Worm (Caenorhabditis elegans): Measurements from ENCODE around the gene ZK418.10.

The ZK418.10 gene

DNA sequence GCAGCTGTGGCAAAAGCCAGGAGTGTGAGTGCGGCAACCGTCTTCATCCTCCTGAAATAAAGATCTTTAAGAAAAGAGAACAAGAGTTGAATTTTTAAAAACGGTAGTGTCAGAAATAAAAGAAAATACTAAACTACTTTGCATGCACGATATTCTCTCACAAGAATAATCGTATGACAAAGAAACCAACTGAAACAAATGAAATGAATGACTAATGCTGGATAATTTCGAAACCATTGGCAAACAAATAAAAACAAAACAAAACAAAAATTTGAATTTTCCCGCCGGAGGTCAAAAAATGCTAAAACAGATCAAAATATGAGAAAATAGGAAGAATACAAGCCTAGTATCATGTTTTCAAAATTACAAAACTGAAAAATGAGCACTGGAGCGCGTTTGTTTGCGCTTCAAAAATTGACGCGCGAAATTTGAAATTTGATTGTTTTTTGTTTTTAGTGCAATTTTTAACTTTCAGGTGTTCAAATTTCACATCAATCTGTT, 13.5 kb upstream of the ZK418.10 start, which contains the start of gene cpg-2 (continued):
- no peak for TF ChIP-seq F52B5.7 (tag; optimal IDR thresholded peaks at IDR 0.05)
- peak; percentile 76 for TF ChIP-seq lir-1 (GFP tag; conservative IDR thresholded peaks at IDR 0.05)
- TF ChIP-seq atf-7 (tag; optimal IDR thresholded peaks at IDR 0.05), result no peak
- TF ChIP-seq cebp-1 (GFP tag; IDR thresholded peaks at IDR 0.05), result no peak
- no peak for TF ChIP-seq cebp-1 (tag; optimal IDR thresholded peaks at IDR 0.05)
- TF ChIP-seq nhr-179 (tag; optimal IDR thresholded peaks at IDR 0.05), result no peak
- no peak for TF ChIP-seq nfya-1 (tag; optimal IDR thresholded peaks at IDR 0.05; ENCODE audit: borderline replicate concordance, insufficient read depth)
- TF ChIP-seq lin-26 (GFP tag; IDR thresholded peaks at IDR 0.05), result no peak
- no peak for TF ChIP-seq zim-3 (tag; optimal IDR thresholded peaks at IDR 0.05)
- TF ChIP-seq ceh-79 (tag; optimal IDR thresholded peaks at IDR 0.05), result no peak
- no peak for TF ChIP-seq C06A6.2 (GFP tag; conservative IDR thresholded peaks at IDR 0.05)
- TF ChIP-seq lin-40 (tag; optimal IDR thresholded peaks at IDR 0.05), result no peak
- TF ChIP-seq Y53G8AR.9 (GFP tag; conservative IDR thresholded peaks at IDR 0.05), result peak; percentile 73; the same call in 1 of the 2 replicates
- peak; percentile 58 for TF ChIP-seq snpc-4 (GFP tag; optimal IDR thresholded peaks at IDR 0.05)
- peak in 3 of 4 experiments; percentile 11 to 62 (median 55) for TF ChIP-seq snpc-4 (tag; optimal IDR thresholded peaks at IDR 0.05)
- TF ChIP-seq ztf-3 (GFP tag; optimal IDR thresholded peaks at IDR 0.05), result no peak
- TF ChIP-seq rcor-1 (GFP tag; IDR thresholded peaks at IDR 0.05), result peak; percentile 91
- TF ChIP-seq snpc-1.1 (tag; optimal IDR thresholded peaks at IDR 0.05; ENCODE audit: insufficient read depth), result peak; percentile 82
- TF ChIP-seq ztf-25 (GFP tag; IDR thresholded peaks at IDR 0.05), result no peak
- TF ChIP-seq him-1 (tag; optimal IDR thresholded peaks at IDR 0.05), result peak; percentile 62
- no peak for TF ChIP-seq ceh-27 (GFP tag; optimal IDR thresholded peaks at IDR 0.05)
- no peak for TF ChIP-seq hlh-12 (tag; optimal IDR thresholded peaks at IDR 0.05)
- TF ChIP-seq nfyb-1 (GFP tag; IDR thresholded peaks at IDR 0.05), result peak; percentile 57; the same call in 1 of the 2 replicates
- no peak for TF ChIP-seq ccch-3 (GFP tag; optimal IDR thresholded peaks at IDR 0.05)
- TF ChIP-seq nhr-80 (tag; optimal IDR thresholded peaks at IDR 0.05), result no peak
- TF ChIP-seq F55B11.4 (tag; optimal IDR thresholded peaks at IDR 0.05; ENCODE audit: borderline replicate concordance, insufficient read depth), result no peak
- no peak for TF ChIP-seq zfh-2 (GFP tag; conservative IDR thresholded peaks at IDR 0.05)
- TF ChIP-seq ceh-40 (GFP tag; IDR thresholded peaks at IDR 0.05), result no peak
- TF ChIP-seq chd-7 (tag; optimal IDR thresholded peaks at IDR 0.05), result no peak
- no peak for TF ChIP-seq B0035.1 (tag; optimal IDR thresholded peaks at IDR 0.05)
- no peak for TF ChIP-seq sea-2 (GFP tag; IDR thresholded peaks at IDR 0.05)
- peak; percentile 64 for TF ChIP-seq tbp1 (GFP tag; optimal IDR thresholded peaks at IDR 0.05)
- TF ChIP-seq let-526 (GFP tag; IDR thresholded peaks at IDR 0.05), result no peak
- TF ChIP-seq D2030.7 (GFP tag; IDR thresholded peaks at IDR 0.05), result peak; percentile 98
- no peak for TF ChIP-seq repo-1 (tag; optimal IDR thresholded peaks at IDR 0.05)
- 0 out of 2 replicates have a peak, but pooled peaks have one; percentile 67 for TF ChIP-seq Y79H2A.3 (GFP tag; conservative IDR thresholded peaks at IDR 0.05)
- TF ChIP-seq lin-35 (GFP tag; optimal IDR thresholded peaks at IDR 0.05), result peak; percentile 4 to 89 (median 58)
- TF ChIP-seq mxl-1 (tag; optimal IDR thresholded peaks at IDR 0.05), result no peak
- TF ChIP-seq attf-5 (GFP tag; optimal IDR thresholded peaks at IDR 0.05), result no peak
- no peak for TF ChIP-seq die-1 (tag; optimal IDR thresholded peaks at IDR 0.05)
- TF ChIP-seq C17E4.6 (GFP tag; IDR thresholded peaks at IDR 0.05), result peak; percentile 78; the same call in 1 of the 2 replicates
- TF ChIP-seq lag-1 (GFP tag; IDR thresholded peaks at IDR 0.05), result no peak
- no peak for TF ChIP-seq gei-17 (GFP tag; optimal IDR thresholded peaks at IDR 0.05)
- TF ChIP-seq bed-1 (GFP tag; IDR thresholded peaks at IDR 0.05), result no peak
- TF ChIP-seq sptf-2 (GFP tag; optimal IDR thresholded peaks at IDR 0.05), result no peak
- TF ChIP-seq Y53F4B.3 (GFP tag; IDR thresholded peaks at IDR 0.05), result no peak
- no peak for TF ChIP-seq unc-62 (GFP tag; optimal IDR thresholded peaks at IDR 0.05)
- 0 out of 2 replicates have a peak, but pooled peaks have one; percentile 20 for TF ChIP-seq ztf-28 (GFP tag; IDR thresholded peaks at IDR 0.05)
- no peak for TF ChIP-seq let-607 (tag; optimal IDR thresholded peaks at IDR 0.05)
